Worm (Caenorhabditis elegans) whole organism, L3 larva: ENCODE measurements around the gene T22E5.1.

Experiments
- R02D3.7 ChIP-seq: fragments of 150-350 bp; optimal IDR thresholded peaks from 2 replicates; lab custom pipeline; 2014; ENCODE audit warnings: missing biosample characterization, missing genetic modification characterization
- ZK546.5 ChIP-seq: sonication (generic microtip); optimal IDR thresholded peaks from 2 replicates; lab custom pipeline; 2017; ENCODE audit warnings: missing biosample characterization, missing genetic modification characterization
- aly-2 ChIP-seq: fragments of 150-350 bp; optimal IDR thresholded peaks from 2 replicates; lab custom pipeline; 2014; ENCODE audit warnings: missing biosample characterization, missing genetic modification characterization
- ceh-16 ChIP-seq: sonication (generic microtip); optimal IDR thresholded peaks from 2 replicates; lab custom pipeline; 2017; ENCODE audit warnings: missing biosample characterization, missing genetic modification characterization
- ceh-28 ChIP-seq: fragments of 150-350 bp; optimal IDR thresholded peaks from 2 replicates; lab custom pipeline; 2014; ENCODE audit warnings: missing biosample characterization, missing genetic modification reagents, missing genetic modification characterization
- ceh-82 ChIP-seq: fragments of 150-350 bp; optimal IDR thresholded peaks from 2 replicates; lab custom pipeline; 2014; ENCODE audit warnings: missing biosample characterization, missing genetic modification characterization
- ceh-9 ChIP-seq: sonication (generic microtip); optimal IDR thresholded peaks from 2 replicates; lab custom pipeline; 2018; ENCODE audit warnings: missing biosample characterization, missing genetic modification characterization
- daf-12 ChIP-seq: fragments of 150-350 bp; optimal IDR thresholded peaks from 2 replicates; lab custom pipeline; 2014; ENCODE audit warnings: missing biosample characterization, missing genetic modification reagents, missing genetic modification characterization
- egl-27 ChIP-seq: sonication (generic microtip); optimal IDR thresholded peaks from 4 replicates; lab custom pipeline; 2017; ENCODE audit warnings: missing biosample characterization, missing genetic modification reagents, missing genetic modification characterization
- elt-1 ChIP-seq: fragments of 150-350 bp; optimal IDR thresholded peaks from 2 replicates; lab custom pipeline; 2014; ENCODE audit warnings: missing biosample characterization, missing genetic modification characterization
- elt-2 ChIP-seq: sonication (generic microtip); optimal IDR thresholded peaks from 2 replicates; lab custom pipeline; 2016; ENCODE audit warnings: missing genetic modification reagents, mild to moderate bottlenecking, missing genetic modification characterization, missing compliant biosample characterization
- elt-3 ChIP-seq, 3 experiments: fragments of 150-350 bp in 1 of 3; sonication (generic microtip) in 2 of 3; optimal IDR thresholded peaks; 2 replicates in 2 of 3; 4 replicates in 1 of 3; lab custom pipeline; 2014 to 2017; ENCODE audit warnings: missing biosample characterization in 3 of 3, missing genetic modification characterization in 3 of 3
- eor-1 ChIP-seq, 2 experiments: fragments of 150-350 bp; optimal IDR thresholded peaks; 2 replicates each; lab custom pipeline; 2014 to 2018; ENCODE audit warnings: missing biosample characterization in 2 of 2, missing genetic modification characterization in 2 of 2
- hmg-11 ChIP-seq: sonication (generic microtip); optimal IDR thresholded peaks from 2 replicates; lab custom pipeline; 2016; ENCODE audit warnings: missing genetic modification characterization, missing compliant biosample characterization
- jun-1 ChIP-seq: fragments of 150-350 bp; optimal IDR thresholded peaks from 2 replicates; lab custom pipeline; 2014; ENCODE audit warnings: missing biosample characterization, missing genetic modification reagents, missing genetic modification characterization
- lin-15B ChIP-seq: fragments of 150-350 bp; optimal IDR thresholded peaks from 2 replicates; lab custom pipeline; 2014; ENCODE audit warnings: missing biosample characterization, missing genetic modification characterization
- lin-39 ChIP-seq: fragments of 150-350 bp; optimal IDR thresholded peaks from 2 replicates; lab custom pipeline; 2018; ENCODE audit warnings: missing biosample characterization, missing genetic modification reagents, missing genetic modification characterization
- mdl-1 ChIP-seq: fragments of 150-350 bp; optimal IDR thresholded peaks from 2 replicates; lab custom pipeline; 2014; ENCODE audit warnings: missing biosample characterization, missing genetic modification characterization
- mml-1 ChIP-seq: fragments of 150-350 bp; sonication (generic microtip); optimal IDR thresholded peaks from 3 replicates; lab custom pipeline; 2014; ENCODE audit warnings: missing biosample characterization, missing genetic modification characterization
- nfya-1 ChIP-seq: sonication (generic microtip); optimal IDR thresholded peaks from 2 replicates; lab custom pipeline; 2017; ENCODE audit warnings: missing genetic modification characterization, mild to moderate bottlenecking, missing compliant biosample characterization, antibody characterized with exemption, moderate library complexity; ENCODE audit not compliant: insufficient read depth
- nhr-12 ChIP-seq: fragments of 150-350 bp; optimal IDR thresholded peaks from 2 replicates; lab custom pipeline; 2014; ENCODE audit warnings: missing biosample characterization, missing genetic modification characterization
- nhr-23 ChIP-seq: fragments of 150-350 bp; optimal IDR thresholded peaks from 2 replicates; lab custom pipeline; 2014; ENCODE audit warnings: missing biosample characterization, missing genetic modification reagents, missing genetic modification characterization
- nhr-237 ChIP-seq: fragments of 150-350 bp; optimal IDR thresholded peaks from 2 replicates; lab custom pipeline; 2014; ENCODE audit warnings: missing biosample characterization, missing genetic modification characterization
- nhr-25 ChIP-seq: sonication (generic microtip); optimal IDR thresholded peaks from 2 replicates; lab custom pipeline; 2017; ENCODE audit warnings: missing biosample characterization, missing genetic modification characterization
- nhr-67 ChIP-seq: fragments of 150-350 bp; optimal IDR thresholded peaks from 2 replicates; lab custom pipeline; 2014; ENCODE audit warnings: missing biosample characterization, missing genetic modification characterization
- pqm-1 ChIP-seq: fragments of 150-350 bp; optimal IDR thresholded peaks from 2 replicates; lab custom pipeline; 2017; ENCODE audit warnings: missing biosample characterization, missing genetic modification characterization, inconsistent platforms
- sea-2 ChIP-seq: fragments of 150-350 bp; sonication (generic microtip); optimal IDR thresholded peaks from 4 replicates; lab custom pipeline; 2014; ENCODE audit warnings: missing biosample characterization, missing genetic modification reagents, missing genetic modification characterization
- skn-1 ChIP-seq: fragments of 150-350 bp; optimal IDR thresholded peaks from 2 replicates; lab custom pipeline; 2014; ENCODE audit warnings: missing biosample characterization, missing genetic modification characterization
- snpc-4 ChIP-seq: fragments of 150-350 bp; optimal IDR thresholded peaks from 2 replicates; lab custom pipeline; 2014; ENCODE audit warnings: missing biosample characterization, missing genetic modification characterization
- unc-39 ChIP-seq: sonication (generic microtip); optimal IDR thresholded peaks from 4 replicates; lab custom pipeline; 2017; ENCODE audit warnings: missing biosample characterization, missing genetic modification characterization
- ztf-11 ChIP-seq: fragments of 150-350 bp; optimal IDR thresholded peaks from 2 replicates; lab custom pipeline; 2014; ENCODE audit warnings: missing biosample characterization, missing genetic modification characterization

Gene T22E5.1

ce11 chrX:6413583-6413982, 908 bp downstream of the T22E5.1 start:
- TF ChIP-seq lin-39 (peak; percentile 31), lin-15B (tag; lab: Kevin White, UChicago) (no peak), elt-1 (tag; lab: Kevin White, UChicago) (peak; percentile 11), unc-39 (tag; lab: Kevin White, UChicago) (no peak)
- TF ChIP-seq, all 47 proteins: peak for 2

ce11 chrX:6416357-6417087, 3.8 kb downstream of the T22E5.1 start, which contains the start of gene T22E5.6:
TSS of gene T22E5.6 (minus strand) at chrX:6416407.
- peak in 1 of 3 experiments; percentile 48 for TF ChIP-seq elt-3 (tag; optimal IDR thresholded peaks at IDR 0.05; lab: Kevin White, UChicago)
- no peak for TF ChIP-seq lin-39
- TF ChIP-seq sea-2 (GFP tag; lab: Kevin White, UChicago), result no peak
- TF ChIP-seq jun-1 (tag; lab: Kevin White, UChicago), result no peak
- TF ChIP-seq eor-1 (tag; optimal IDR thresholded peaks at IDR 0.05; lab: Kevin White, UChicago), result no peak
- TF ChIP-seq nhr-67 (tag; lab: Kevin White, UChicago), result no peak
- no peak for TF ChIP-seq aly-2 (tag; lab: Kevin White, UChicago)
- TF ChIP-seq ceh-16 (tag; lab: Kevin White, UChicago), result no peak
- no peak for TF ChIP-seq R02D3.7
- TF ChIP-seq daf-12 (tag; lab: Kevin White, UChicago), result no peak
- no peak for TF ChIP-seq hmg-11 (tag; lab: Kevin White, UChicago)
- TF ChIP-seq nhr-12, result no peak
- TF ChIP-seq nhr-23 (tag; lab: Kevin White, UChicago), result peak; percentile 43
- no peak for TF ChIP-seq mml-1 (tag; lab: Kevin White, UChicago)
- TF ChIP-seq mdl-1 (tag; lab: Kevin White, UChicago), result no peak
- no peak for TF ChIP-seq snpc-4 (tag; lab: Kevin White, UChicago)
- peak; percentile 63 for TF ChIP-seq nhr-25
- TF ChIP-seq ceh-82, result no peak
- TF ChIP-seq elt-2, result no peak
- TF ChIP-seq ZK546.5 (tag; lab: Kevin White, UChicago), result no peak

ce11 chrX:6419113-6419512, 6.4 kb downstream of the T22E5.1 start:
- no peak for TF ChIP-seq daf-12 (tag; lab: Kevin White, UChicago)
- TF ChIP-seq nhr-67 (tag; lab: Kevin White, UChicago), result no peak
- TF ChIP-seq ztf-11 (tag; lab: Kevin White, UChicago), result no peak
- no peak for TF ChIP-seq lin-15B (tag; lab: Kevin White, UChicago)
- TF ChIP-seq ceh-16 (tag; lab: Kevin White, UChicago), result no peak
- TF ChIP-seq nhr-237 (tag; lab: Kevin White, UChicago), result no peak

ce11 chrX:6420681-6421080, 8.0 kb downstream of the T22E5.1 start, which contains the start of gene K10C2.12:
TSS of gene K10C2.12 (minus strand) at chrX:6420781.
- TF ChIP-seq nfya-1 (tag; lab: Kevin White, UChicago) (no peak), ceh-28 (no peak), R02D3.7 (no peak), eor-1 (tag; optimal IDR thresholded peaks at IDR 0.05; lab: Kevin White, UChicago) (no peak), pqm-1 (no peak), aly-2 (tag; lab: Kevin White, UChicago) (no peak), nhr-12 (no peak), elt-3 (tag; optimal IDR thresholded peaks at IDR 0.05; lab: Kevin White, UChicago) (no peak), egl-27 (tag; lab: Kevin White, UChicago) (no peak), ceh-9 (tag; lab: Kevin White, UChicago) (no peak), jun-1 (tag; lab: Kevin White, UChicago) (no peak), lin-15B (tag; lab: Kevin White, UChicago) (no peak), hmg-11 (tag; lab: Kevin White, UChicago) (no peak), nhr-67 (tag; lab: Kevin White, UChicago) (no peak), snpc-4 (tag; lab: Kevin White, UChicago) (no peak)

- TF ChIP-seq pqm-1, result peak; percentile 97
- peak; percentile 95 for TF ChIP-seq elt-2
- TF ChIP-seq skn-1, result peak; percentile 36
- TF ChIP-seq ZK546.5 (tag; lab: Kevin White, UChicago), result no peak
- TF ChIP-seq elt-1 (tag; lab: Kevin White, UChicago), result no peak
These were observed 14.5 kb downstream of the T22E5.1 start for ce11 chrX:6427147-6427546.
